1 fruit fly cellular context compared by ENCODE assay signal in the genomic region with DNA sequence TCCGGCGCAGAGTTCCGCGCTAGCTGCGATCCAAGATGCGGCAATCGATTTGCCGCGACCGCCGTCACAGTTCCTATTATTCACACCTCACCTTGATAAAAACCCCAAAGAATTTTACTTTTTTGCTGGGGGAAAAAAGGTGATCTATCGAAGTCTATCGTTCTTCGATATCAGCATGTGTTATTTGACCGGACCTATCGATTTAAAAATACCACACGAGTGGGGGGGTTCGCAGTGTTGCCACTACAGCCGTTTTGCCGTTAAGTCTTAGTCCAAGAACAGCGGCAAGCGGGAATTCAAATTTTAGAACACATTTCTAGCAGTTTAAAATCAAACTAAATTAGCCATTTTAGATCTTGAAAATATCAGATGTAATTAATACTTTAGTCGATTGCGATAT.
TF ChIP-seq lines count a peak whose summit lies in the region.

A gene (minus strand): TSS at position 180 of the 400 bp plus-strand sequence.

TF ChIP-seq in whole organism, embryonic, 481 proteins besides CTCF, POLR2A, EP300 and RAD21 (continued from another document and continues in another):
- no peak for TF ChIP-seq CG9727 (GFP tag; optimal IDR thresholded peaks at IDR 0.05; lab: Kevin White, UChicago)
- no peak for TF ChIP-seq CG2889 (GFP tag; IDR thresholded peaks at IDR 0.05; lab: Robert Waterston, UW)
- no peak for TF ChIP-seq da (GFP tag; optimal IDR thresholded peaks at IDR 0.05; lab: Kevin White, UChicago)
- no peak for TF ChIP-seq eve (GFP tag; optimal IDR thresholded peaks at IDR 0.05; lab: Kevin White, UChicago)
- TF ChIP-seq ems (GFP tag; optimal IDR thresholded peaks at IDR 0.05; lab: Kevin White, UChicago) = no peak
- no peak for TF ChIP-seq Tbp (GFP tag; optimal IDR thresholded peaks at IDR 0.05; lab: Kevin White, UChicago)
- TF ChIP-seq CG10543 (GFP tag; optimal IDR thresholded peaks at IDR 0.05; lab: Kevin White, UChicago) = no peak
- no peak for TF ChIP-seq grn (GFP tag; optimal IDR thresholded peaks at IDR 0.05; lab: Kevin White, UChicago)
- TF ChIP-seq Six4 (GFP tag; optimal IDR thresholded peaks at IDR 0.05; lab: Kevin White, UChicago) = no peak
- no peak for TF ChIP-seq HmgD (GFP tag; optimal IDR thresholded peaks at IDR 0.05; lab: Kevin White, UChicago)
- TF ChIP-seq CG1832 (GFP tag; optimal IDR thresholded peaks at IDR 0.05; lab: Kevin White, UChicago) = no peak
- no peak for TF ChIP-seq Vsx1 (GFP tag; optimal IDR thresholded peaks at IDR 0.05; lab: Kevin White, UChicago)
- no peak for TF ChIP-seq Nf-YC (tag; optimal IDR thresholded peaks at IDR 0.05; lab: Kevin White, UChicago)
- no peak for TF ChIP-seq run (tag; optimal IDR thresholded peaks at IDR 0.05; lab: Kevin White, UChicago)
- TF ChIP-seq peb (GFP tag; IDR thresholded peaks at IDR 0.05; lab: Robert Waterston, UW) = no peak
- no peak for TF ChIP-seq usp (GFP tag; optimal IDR thresholded peaks at IDR 0.05; lab: Kevin White, UChicago)
- TF ChIP-seq Dek (tag; optimal IDR thresholded peaks at IDR 0.05; lab: Kevin White, UChicago) = no peak
- TF ChIP-seq CG1529 (GFP tag; optimal IDR thresholded peaks at IDR 0.05; lab: Kevin White, UChicago) = no peak
- TF ChIP-seq tap (tag; optimal IDR thresholded peaks at IDR 0.05; lab: Kevin White, UChicago) = no peak
- TF ChIP-seq trem (tag; optimal IDR thresholded peaks at IDR 0.05; lab: Kevin White, UChicago) = peak; percentile 31
- no peak for TF ChIP-seq br (optimal IDR thresholded peaks at IDR 0.05; lab: Kevin White, UChicago)
- TF ChIP-seq Doc2 (GFP tag; IDR thresholded peaks at IDR 0.05; lab: Robert Waterston, UW) = no peak
- TF ChIP-seq dpn (GFP tag; optimal IDR thresholded peaks at IDR 0.05; lab: Kevin White, UChicago) = no peak
- TF ChIP-seq cad (GFP tag; optimal IDR thresholded peaks at IDR 0.05; lab: Kevin White, UChicago) = no peak
- TF ChIP-seq slp2 (GFP tag; optimal IDR thresholded peaks at IDR 0.05; lab: Kevin White, UChicago) = no peak
- no peak for TF ChIP-seq ERR (GFP tag; optimal IDR thresholded peaks at IDR 0.05; lab: Kevin White, UChicago)
- TF ChIP-seq CG13296 (GFP tag; optimal IDR thresholded peaks at IDR 0.05; lab: Kevin White, UChicago) = no peak
- no peak for TF ChIP-seq CG14441 (GFP tag; IDR thresholded peaks at IDR 0.05; lab: Robert Waterston, UW)
- TF ChIP-seq Hey (tag; optimal IDR thresholded peaks at IDR 0.05; lab: Kevin White, UChicago) = no peak
- TF ChIP-seq Ada2b (GFP tag; IDR thresholded peaks at IDR 0.05; lab: Robert Waterston, UW) = no peak
- peak; percentile 81 for TF ChIP-seq Dp (GFP tag; optimal IDR thresholded peaks at IDR 0.05; lab: Kevin White, UChicago)
- no peak for TF ChIP-seq Fer3 (tag; optimal IDR thresholded peaks at IDR 0.05; lab: Kevin White, UChicago)
- no peak for TF ChIP-seq CG11504 (tag; optimal IDR thresholded peaks at IDR 0.05; lab: Kevin White, UChicago)
- TF ChIP-seq chinmo (GFP tag; IDR thresholded peaks at IDR 0.05; lab: Robert Waterston, UW; ENCODE audit: partially characterized antibody) = peak; percentile 75; the same call in 1 of the 4 replicates
- no peak for TF ChIP-seq D (optimal IDR thresholded peaks at IDR 0.05; lab: Kevin White, UChicago)
- TF ChIP-seq D (GFP tag; optimal IDR thresholded peaks at IDR 0.05; lab: Kevin White, UChicago) = no peak
- no peak for TF ChIP-seq wek (GFP tag; optimal IDR thresholded peaks at IDR 0.05; lab: Kevin White, UChicago)
- TF ChIP-seq Dbx (GFP tag; IDR thresholded peaks at IDR 0.05; lab: Robert Waterston, UW) = no peak
- TF ChIP-seq repo (GFP tag; optimal IDR thresholded peaks at IDR 0.05; lab: Kevin White, UChicago) = no peak
- TF ChIP-seq Dip3 (GFP tag; optimal IDR thresholded peaks at IDR 0.05; lab: Kevin White, UChicago) = no peak
- TF ChIP-seq Sry-β (GFP tag; optimal IDR thresholded peaks at IDR 0.05; lab: Kevin White, UChicago) = peak; percentile 52
- no peak for TF ChIP-seq esg (GFP tag; conservative IDR thresholded peaks at IDR 0.05; lab: Robert Waterston, UW)
- no peak for TF ChIP-seq danr (GFP tag; IDR thresholded peaks at IDR 0.05; lab: Robert Waterston, UW)
- peak; percentile 84 for TF ChIP-seq pzg (GFP tag; optimal IDR thresholded peaks at IDR 0.05; lab: Kevin White, UChicago)
- no peak for TF ChIP-seq croc (GFP tag; conservative IDR thresholded peaks at IDR 0.05; lab: Robert Waterston, UW)
- TF ChIP-seq fru (optimal IDR thresholded peaks at IDR 0.05; lab: Kevin White, UChicago) = no peak
- no peak for TF ChIP-seq CG6654 (GFP tag; optimal IDR thresholded peaks at IDR 0.05; lab: Kevin White, UChicago)
- TF ChIP-seq Nf-YB (GFP tag; optimal IDR thresholded peaks at IDR 0.05; lab: Kevin White, UChicago) = no peak
- TF ChIP-seq cwo (GFP tag; optimal IDR thresholded peaks at IDR 0.05; lab: Kevin White, UChicago) = no peak
- no peak for TF ChIP-seq CG32772 (GFP tag; IDR thresholded peaks at IDR 0.05; lab: Robert Waterston, UW)
- no peak for TF ChIP-seq schlank (tag; optimal IDR thresholded peaks at IDR 0.05; lab: Kevin White, UChicago)
- peak; percentile 46; the same call in 1 of the 2 replicates for TF ChIP-seq inv (GFP tag; IDR thresholded peaks at IDR 0.05; lab: Robert Waterston, UW; ENCODE audit: partially characterized antibody)
- no peak for TF ChIP-seq CG10267 (tag; optimal IDR thresholded peaks at IDR 0.05; lab: Kevin White, UChicago)
- TF ChIP-seq zfh1 (GFP tag; IDR thresholded peaks at IDR 0.05; lab: Robert Waterston, UW) = no peak
- TF ChIP-seq CG17385 (GFP tag; optimal IDR thresholded peaks at IDR 0.05; lab: Kevin White, UChicago) = no peak
- TF ChIP-seq CG8924 (tag; optimal IDR thresholded peaks at IDR 0.05; lab: Kevin White, UChicago) = no peak
- TF ChIP-seq CG33557 (GFP tag; optimal IDR thresholded peaks at IDR 0.05; lab: Kevin White, UChicago) = no peak
- TF ChIP-seq p53 (GFP tag; optimal IDR thresholded peaks at IDR 0.05; lab: Kevin White, UChicago) = no peak
- peak; percentile 53; the same call in 1 of the 2 replicates for TF ChIP-seq hbn (GFP tag; IDR thresholded peaks at IDR 0.05; lab: Robert Waterston, UW; ENCODE audit: partially characterized antibody)
- no peak for TF ChIP-seq gsb-n (tag; optimal IDR thresholded peaks at IDR 0.05; lab: Kevin White, UChicago)
- TF ChIP-seq CG10565 (GFP tag; optimal IDR thresholded peaks at IDR 0.05; lab: Kevin White, UChicago) = no peak
- peak; percentile 70 for TF ChIP-seq zen2 (GFP tag; IDR thresholded peaks at IDR 0.05; lab: Robert Waterston, UW; ENCODE audit: partially characterized antibody)
- TF ChIP-seq Mad (GFP tag; optimal IDR thresholded peaks at IDR 0.05; lab: Kevin White, UChicago) = no peak
- TF ChIP-seq CG14667 (GFP tag; IDR thresholded peaks at IDR 0.05; lab: Robert Waterston, UW) = no peak
- TF ChIP-seq trh (GFP tag; optimal IDR thresholded peaks at IDR 0.05; lab: Kevin White, UChicago) = no peak
- TF ChIP-seq kah (GFP tag; optimal IDR thresholded peaks at IDR 0.05; lab: Kevin White, UChicago) = no peak
- TF ChIP-seq fd3F (GFP tag; optimal IDR thresholded peaks at IDR 0.05; lab: Kevin White, UChicago) = no peak
- no peak for TF ChIP-seq phol (tag; optimal IDR thresholded peaks at IDR 0.05; lab: Kevin White, UChicago)
- TF ChIP-seq sug (tag; optimal IDR thresholded peaks at IDR 0.05; lab: Kevin White, UChicago) = no peak
- peak; percentile 73 for TF ChIP-seq ato (GFP tag; IDR thresholded peaks at IDR 0.05; lab: Robert Waterston, UW; ENCODE audit: partially characterized antibody)
- TF ChIP-seq chif (GFP tag; optimal IDR thresholded peaks at IDR 0.05; lab: Kevin White, UChicago) = no peak
- no peak for TF ChIP-seq ken (GFP tag; IDR thresholded peaks at IDR 0.05; lab: Robert Waterston, UW)
- no peak for TF ChIP-seq CG13424 (tag; optimal IDR thresholded peaks at IDR 0.05; lab: Kevin White, UChicago)
- no peak for TF ChIP-seq Fer2 (tag; optimal IDR thresholded peaks at IDR 0.05; lab: Kevin White, UChicago)
- no peak for TF ChIP-seq bowl (GFP tag; IDR thresholded peaks at IDR 0.05; lab: Robert Waterston, UW)
- TF ChIP-seq CG11695 (GFP tag; IDR thresholded peaks at IDR 0.05; lab: Robert Waterston, UW) = no peak
- TF ChIP-seq CG18476 (GFP tag; optimal IDR thresholded peaks at IDR 0.05; lab: Kevin White, UChicago) = no peak
- no peak for TF ChIP-seq CG4360 (GFP tag; IDR thresholded peaks at IDR 0.05; lab: Robert Waterston, UW)
- TF ChIP-seq Dip2 (GFP tag; IDR thresholded peaks at IDR 0.05; lab: Robert Waterston, UW) = no peak
- TF ChIP-seq CG4820 (GFP tag; optimal IDR thresholded peaks at IDR 0.05; lab: Kevin White, UChicago) = no peak
- TF ChIP-seq Doc3 (GFP tag; IDR thresholded peaks at IDR 0.05; lab: Robert Waterston, UW; ENCODE audit: partially characterized antibody) = peak; percentile 58
- TF ChIP-seq B-H2 (GFP tag; optimal IDR thresholded peaks at IDR 0.05; lab: Kevin White, UChicago) = no peak
- TF ChIP-seq HLH3B (GFP tag; IDR thresholded peaks at IDR 0.05; lab: Robert Waterston, UW) = no peak
- no peak for TF ChIP-seq CHES-1-like (GFP tag; optimal IDR thresholded peaks at IDR 0.05; lab: Kevin White, UChicago)
- TF ChIP-seq dan (GFP tag; IDR thresholded peaks at IDR 0.05; lab: Robert Waterston, UW) = no peak
- TF ChIP-seq en (GFP tag; optimal IDR thresholded peaks at IDR 0.05; lab: Kevin White, UChicago) = no peak
- TF ChIP-seq Neu2 (GFP tag; optimal IDR thresholded peaks at IDR 0.05; lab: Kevin White, UChicago; ENCODE audit: borderline replicate concordance) = no peak
- no peak for TF ChIP-seq CG7271 (tag; optimal IDR thresholded peaks at IDR 0.05; lab: Kevin White, UChicago)
- TF ChIP-seq CG7987 (GFP tag; optimal IDR thresholded peaks at IDR 0.05; lab: Kevin White, UChicago) = no peak
- TF ChIP-seq CG17359 (tag; optimal IDR thresholded peaks at IDR 0.05; lab: Kevin White, UChicago) = no peak
- no peak for TF ChIP-seq lov (optimal IDR thresholded peaks at IDR 0.05; lab: Kevin White, UChicago)
- TF ChIP-seq lov (GFP tag; IDR thresholded peaks at IDR 0.05; lab: Robert Waterston, UW) = no peak
- 0 out of 3 replicates have a peak, but pooled peaks have one; percentile 21 for TF ChIP-seq row (GFP tag; IDR thresholded peaks at IDR 0.05; lab: Robert Waterston, UW)
- peak; percentile 20 for TF ChIP-seq CG3995 (GFP tag; optimal IDR thresholded peaks at IDR 0.05; lab: Kevin White, UChicago)
- TF ChIP-seq TFAM (GFP tag; optimal IDR thresholded peaks at IDR 0.05; lab: Kevin White, UChicago) = no peak
- TF ChIP-seq slou (GFP tag; optimal IDR thresholded peaks at IDR 0.05; lab: Kevin White, UChicago) = no peak
- TF ChIP-seq CG11723 (GFP tag; optimal IDR thresholded peaks at IDR 0.05; lab: Kevin White, UChicago) = no peak
- no peak for TF ChIP-seq cato (GFP tag; optimal IDR thresholded peaks at IDR 0.05; lab: Kevin White, UChicago; ENCODE audit: borderline replicate concordance)
- TF ChIP-seq Lhr (GFP tag; optimal IDR thresholded peaks at IDR 0.05; lab: Kevin White, UChicago) = no peak
- TF ChIP-seq Mes4 (GFP tag; optimal IDR thresholded peaks at IDR 0.05; lab: Kevin White, UChicago) = no peak
- no peak for TF ChIP-seq gro (GFP tag; optimal IDR thresholded peaks at IDR 0.05; lab: Kevin White, UChicago)
- no peak for TF ChIP-seq Nf-YA (GFP tag; IDR thresholded peaks at IDR 0.05; lab: Robert Waterston, UW)
- TF ChIP-seq otp (GFP tag; IDR thresholded peaks at IDR 0.05; lab: Robert Waterston, UW) = no peak
- TF ChIP-seq sob (GFP tag; IDR thresholded peaks at IDR 0.05; lab: Robert Waterston, UW) = no peak
- no peak for TF ChIP-seq CG7745 (tag; optimal IDR thresholded peaks at IDR 0.05; lab: Kevin White, UChicago)
- no peak for TF ChIP-seq CG3726 (GFP tag; IDR thresholded peaks at IDR 0.05; lab: Robert Waterston, UW)
- no peak for TF ChIP-seq CG2678 (tag; optimal IDR thresholded peaks at IDR 0.05; lab: Kevin White, UChicago)
- TF ChIP-seq odd (GFP tag; optimal IDR thresholded peaks at IDR 0.05; lab: Kevin White, UChicago) = no peak
- TF ChIP-seq pho (GFP tag; optimal IDR thresholded peaks at IDR 0.05; lab: Kevin White, UChicago) = no peak
- TF ChIP-seq Hr51 (GFP tag; optimal IDR thresholded peaks at IDR 0.05; lab: Kevin White, UChicago) = no peak
- TF ChIP-seq maf-S (GFP tag; optimal IDR thresholded peaks at IDR 0.05; lab: Kevin White, UChicago) = no peak
- no peak for TF ChIP-seq pb (GFP tag; optimal IDR thresholded peaks at IDR 0.05; lab: Kevin White, UChicago)
- no peak for TF ChIP-seq CG11696 (GFP tag; IDR thresholded peaks at IDR 0.05; lab: Robert Waterston, UW)
- no peak for TF ChIP-seq hth (optimal IDR thresholded peaks at IDR 0.05; lab: Kevin White, UChicago)
- TF ChIP-seq Myb (GFP tag; optimal IDR thresholded peaks at IDR 0.05; lab: Kevin White, UChicago) = peak; percentile 94
- TF ChIP-seq scrt (GFP tag; optimal IDR thresholded peaks at IDR 0.05; lab: Kevin White, UChicago) = no peak
- no peak for TF ChIP-seq Gsc (GFP tag; IDR thresholded peaks at IDR 0.05; lab: Robert Waterston, UW)
- no peak for TF ChIP-seq CG4328 (GFP tag; optimal IDR thresholded peaks at IDR 0.05; lab: Kevin White, UChicago)
- TF ChIP-seq CG8765 (GFP tag; IDR thresholded peaks at IDR 0.05; lab: Robert Waterston, UW) = no peak
- TF ChIP-seq CG7357 (GFP tag; IDR thresholded peaks at IDR 0.05; lab: Robert Waterston, UW) = no peak
- 0 out of 2 replicates have a peak, but pooled peaks have one; percentile 8 for TF ChIP-seq CG42726 (GFP tag; IDR thresholded peaks at IDR 0.05; lab: Robert Waterston, UW; ENCODE audit: partially characterized antibody)
- no peak for TF ChIP-seq Dad (GFP tag; optimal IDR thresholded peaks at IDR 0.05; lab: Kevin White, UChicago)
- TF ChIP-seq jing (GFP tag; optimal IDR thresholded peaks at IDR 0.05; lab: Kevin White, UChicago) = no peak
- no peak for TF ChIP-seq CG12299 (tag; optimal IDR thresholded peaks at IDR 0.05; lab: Kevin White, UChicago)
- TF ChIP-seq Abd-B (GFP tag; optimal IDR thresholded peaks at IDR 0.05; lab: Kevin White, UChicago) = peak; percentile 18
- TF ChIP-seq Atf3 (GFP tag; optimal IDR thresholded peaks at IDR 0.05; lab: Kevin White, UChicago) = no peak
- no peak for TF ChIP-seq CG33213 (GFP tag; optimal IDR thresholded peaks at IDR 0.05; lab: Kevin White, UChicago)
- no peak for TF ChIP-seq CG6689 (GFP tag; IDR thresholded peaks at IDR 0.05; lab: Robert Waterston, UW)
- TF ChIP-seq Eip74EF (GFP tag; optimal IDR thresholded peaks at IDR 0.05; lab: Kevin White, UChicago) = no peak
- peak; percentile 63 for TF ChIP-seq CG2116 (GFP tag; optimal IDR thresholded peaks at IDR 0.05; lab: Kevin White, UChicago)
- TF ChIP-seq cg (GFP tag; optimal IDR thresholded peaks at IDR 0.05; lab: Kevin White, UChicago) = no peak
- peak; percentile 39 for TF ChIP-seq YL-1 (GFP tag; optimal IDR thresholded peaks at IDR 0.05; lab: Kevin White, UChicago)
- no peak for TF ChIP-seq Lim3 (GFP tag; IDR thresholded peaks at IDR 0.05; lab: Robert Waterston, UW)
- no peak for TF ChIP-seq insv (GFP tag; optimal IDR thresholded peaks at IDR 0.05; lab: Kevin White, UChicago)
